Fruit fly (Drosophila melanogaster) whole organism, embryonic: ENCODE data around the gene MBD-like.
A peak's percentile ranks its signal among the peaks of the same experiment; 100 is the strongest.

Experiments used
- Bteb2 ChIP-seq: fragments of 200-800 bp; sonication (Bioruptor generic); optimal IDR thresholded peaks from 2 replicates; lab custom pipeline; 2016; ENCODE audit warnings: missing biosample characterization, missing genetic modification characterization
- CG10979 ChIP-seq: fragments of 200-800 bp; sonication (Bioruptor generic); optimal IDR thresholded peaks from 2 replicates; lab custom pipeline; 2018; ENCODE audit warnings: missing biosample characterization, mild to moderate bottlenecking, missing genetic modification characterization, moderate library complexity
- CG12299 ChIP-seq: fragments of 200-800 bp; sonication (Bioruptor generic); optimal IDR thresholded peaks from 2 replicates; lab custom pipeline; 2018; ENCODE audit warnings: missing biosample characterization, mild to moderate bottlenecking, missing genetic modification characterization
- CG12769 ChIP-seq: fragments of 200-800 bp; sonication (Bioruptor generic); optimal IDR thresholded peaks from 2 replicates; lab custom pipeline; 2019; ENCODE audit warnings: missing biosample characterization, mild to moderate bottlenecking, missing genetic modification characterization, moderate library complexity
- CG31388 ChIP-seq: fragments of 200-800 bp; sonication (Bioruptor generic); optimal IDR thresholded peaks from 2 replicates; lab custom pipeline; 2016; ENCODE audit warnings: missing biosample characterization, missing genetic modification characterization
- CG6683 ChIP-seq: fragments of 200-800 bp; sonication (Bioruptor generic); optimal IDR thresholded peaks from 2 replicates; lab custom pipeline; 2017; ENCODE audit warnings: missing biosample characterization, mild to moderate bottlenecking, missing genetic modification characterization, missing genetic modification reagents
- NC2β ChIP-seq: fragments of 200-800 bp; sonication (Bioruptor generic); optimal IDR thresholded peaks from 2 replicates; lab custom pipeline; 2016; ENCODE audit warnings: missing biosample characterization, missing genetic modification characterization
- ac ChIP-seq: fragments of 200-800 bp; sonication (Bioruptor generic); optimal IDR thresholded peaks from 3 replicates; lab custom pipeline; 2017; ENCODE audit warnings: missing biosample characterization, mild to moderate bottlenecking, missing genetic modification characterization
- bab2 ChIP-seq: fragments of 200-800 bp; sonication (Bioruptor generic); optimal IDR thresholded peaks from 2 replicates; lab custom pipeline; 2016; ENCODE audit warnings: missing biosample characterization, missing genetic modification characterization
- bbx ChIP-seq: fragments of 200-800 bp; sonication (Bioruptor generic); IDR thresholded peaks from 2 replicates; pipeline ENCODE4 v1.3.6; 2022; ENCODE audit warnings: missing biosample characterization, missing genetic modification characterization; ENCODE audit not compliant: partially characterized antibody
- dmrt99B ChIP-seq: fragments of 200-800 bp; sonication (Bioruptor generic); optimal IDR thresholded peaks from 2 replicates; lab custom pipeline; 2018; ENCODE audit warnings: missing biosample characterization, mild to moderate bottlenecking, missing genetic modification characterization, moderate library complexity
- otp ChIP-seq: fragments of 200-800 bp; sonication (Bioruptor generic); IDR thresholded peaks from 3 replicates; pipeline ENCODE4, ENCODE4 v1.3.6; 2022; ENCODE audit warnings: missing biosample characterization, missing genetic modification characterization
- phol ChIP-seq: fragments of 200-800 bp; sonication (Bioruptor generic); optimal IDR thresholded peaks from 3 replicates; lab custom pipeline; 2018; ENCODE audit warnings: missing biosample characterization, mild to moderate bottlenecking, missing genetic modification characterization, moderate library complexity
- sens ChIP-seq: fragments of 200-800 bp; sonication (Bioruptor generic); peaks from one replicate; lab custom pipeline; 2016; ENCODE audit warnings: missing biosample characterization, missing genetic modification characterization

DNA sequence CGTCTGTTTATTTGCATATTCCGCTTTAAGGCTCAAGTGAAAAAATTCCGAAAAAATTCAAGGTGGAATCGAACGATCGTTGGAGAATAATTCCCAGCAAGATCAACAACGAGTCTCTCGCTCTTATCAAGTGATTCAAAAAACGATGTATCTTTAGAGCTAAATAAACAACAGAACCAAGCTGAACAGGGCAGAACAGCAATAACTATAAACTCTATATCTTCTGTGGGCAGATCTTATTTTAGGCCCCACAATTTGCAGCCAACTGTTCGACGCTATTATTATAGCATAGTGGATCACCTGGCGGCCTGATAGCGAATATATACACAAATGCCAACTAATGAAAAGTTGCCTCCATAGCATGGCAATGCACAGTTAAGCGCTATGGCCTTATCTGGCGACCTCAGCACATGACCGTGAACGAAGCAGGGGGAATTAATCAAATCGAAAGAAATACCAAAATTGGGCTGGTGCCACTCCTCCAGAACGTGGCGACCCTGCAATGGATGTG, 30.1 kb upstream of the MBD-like start:
- TF ChIP-seq bbx (GFP tag; lab: Robert Waterston, UW) = no peak
- TF ChIP-seq CG10979 (tag; lab: Kevin White, UChicago) = no peak
- TF ChIP-seq CG6683 = no peak
- no peak for TF ChIP-seq CG12299
- no peak for TF ChIP-seq bab2 (GFP tag; lab: Kevin White, UChicago)
- TF ChIP-seq dmrt99B (tag; lab: Kevin White, UChicago) = no peak
- peak; percentile 62 for TF ChIP-seq CG12769 (tag; lab: Kevin White, UChicago)
- no peak for TF ChIP-seq otp (GFP tag; lab: Robert Waterston, UW)
- peak; percentile 15 for TF ChIP-seq sens (GFP tag; lab: Kevin White, UChicago)
- TF ChIP-seq NC2β (GFP tag; lab: Kevin White, UChicago) = no peak
- no peak for TF ChIP-seq phol (tag; lab: Kevin White, UChicago)
- no peak for TF ChIP-seq ac (GFP tag; lab: Kevin White, UChicago)
- TF ChIP-seq Bteb2 (GFP tag; lab: Kevin White, UChicago) = no peak
- TF ChIP-seq CG31388 = no peak
